Fruit fly (Drosophila melanogaster) whole organism, adult: Measurements from ENCODE around the gene Sems.

Source experiments
- cnc ChIP-seq, 2 experiments: fragments of >200 bp; optimal IDR thresholded peaks; 2 replicates each; lab custom pipeline; 2017
- pad ChIP-seq: fragments of 200-800 bp; sonication (Bioruptor generic); optimal IDR thresholded peaks from 3 replicates; lab custom pipeline; 2017; ENCODE audit warnings: missing biosample characterization, missing genetic modification characterization, mild to moderate bottlenecking, moderate library complexity, missing genetic modification reagents
- toe ChIP-seq: fragments of 200-800 bp; sonication (Bioruptor generic); optimal IDR thresholded peaks from 2 replicates; lab custom pipeline; 2016; ENCODE audit warnings: missing biosample characterization, missing genetic modification characterization

DNA sequence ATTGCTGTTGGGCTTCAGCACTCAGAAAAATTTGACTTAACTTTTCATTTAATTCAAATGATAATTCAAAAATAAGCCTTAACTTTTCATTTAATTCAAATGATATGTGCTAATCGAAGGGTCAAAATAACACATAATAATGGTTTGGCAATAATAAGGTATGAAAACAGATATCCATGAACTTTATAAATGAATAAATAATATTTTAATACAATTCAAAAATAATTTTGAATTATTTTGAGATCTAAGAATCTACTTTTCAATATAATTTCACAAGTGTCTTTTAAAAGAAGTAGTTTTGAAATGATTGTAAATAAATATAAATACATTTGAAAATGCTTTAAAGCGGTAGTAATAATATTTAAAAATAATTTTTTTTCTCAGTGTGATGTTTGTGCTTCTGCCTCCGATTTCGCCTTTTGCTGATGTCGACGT, 30.4 kb upstream of the Sems start:
- TF ChIP-seq pad (GFP tag; lab: Kevin White, UChicago) = no peak
- no peak for TF ChIP-seq cnc (optimal IDR thresholded peaks at IDR 0.05; lab: Kevin White, UChicago)
- no peak for TF ChIP-seq toe (GFP tag; lab: Kevin White, UChicago)
